Worm (Caenorhabditis elegans) whole organism, L4 larva: Measurements from ENCODE around the gene F22H10.2.

Experiments used
- dmd-8 ChIP-seq: fragments of 200-800 bp; sonication (Bioruptor generic); IDR thresholded peaks from 2 replicates; pipeline ENCODE4 v1.3.6; 2022; ENCODE audit warnings: missing genetic modification characterization, missing compliant biosample characterization
- duxl-1 ChIP-seq: sonication (generic microtip); optimal IDR thresholded peaks from 2 replicates; lab custom pipeline; 2016; ENCODE audit warnings: mild to moderate bottlenecking, missing genetic modification characterization, moderate library complexity, missing compliant biosample characterization; ENCODE audit not compliant: poor library complexity
- gei-8 ChIP-seq: fragments of 200-800 bp; sonication (Bioruptor generic); optimal IDR thresholded peaks from 2 replicates; lab custom pipeline; 2018; ENCODE audit warnings: mild to moderate bottlenecking, missing genetic modification characterization, missing compliant biosample characterization
- jun-1 ChIP-seq: fragments of 150-350 bp; optimal IDR thresholded peaks from 2 replicates; lab custom pipeline; 2014; ENCODE audit warnings: missing biosample characterization, missing genetic modification reagents, missing genetic modification characterization
- lim-7 ChIP-seq: fragments of 200-800 bp; sonication (Bioruptor generic); IDR thresholded peaks from 2 replicates; pipeline ENCODE4 v1.3.6; 2022; ENCODE audit warnings: missing genetic modification characterization, missing compliant biosample characterization
- lin-1 ChIP-seq: fragments of 200-800 bp; sonication (Bioruptor generic); IDR thresholded peaks from 2 replicates; pipeline ENCODE4 v1.3.6; 2022; ENCODE audit warnings: missing genetic modification reagents, missing genetic modification characterization, missing compliant biosample characterization
- lin-13 ChIP-seq: fragments of 150-350 bp; optimal IDR thresholded peaks from 2 replicates; lab custom pipeline; 2014; ENCODE audit warnings: missing biosample characterization, missing genetic modification reagents, missing genetic modification characterization
- lir-3 ChIP-seq: sonication (generic microtip); optimal IDR thresholded peaks from 2 replicates; lab custom pipeline; 2016; ENCODE audit warnings: mild to moderate bottlenecking, missing genetic modification characterization, missing compliant biosample characterization
- mes-2 ChIP-seq: sonication (generic microtip); optimal IDR thresholded peaks from 2 replicates; lab custom pipeline; 2016; ENCODE audit warnings: missing genotype, mild to moderate bottlenecking, missing genetic modification characterization, missing compliant biosample characterization; ENCODE audit not compliant: poor library complexity, severe bottlenecking
- nhr-42 ChIP-seq: fragments of 200-800 bp; sonication (Bioruptor generic); IDR thresholded peaks from 2 replicates; pipeline ENCODE4 v1.3.6; 2022; ENCODE audit warnings: missing genetic modification characterization, missing compliant biosample characterization
- nhr-76 ChIP-seq: fragments of 150-350 bp; optimal IDR thresholded peaks from 2 replicates; lab custom pipeline; 2014; ENCODE audit warnings: missing biosample characterization, missing genetic modification characterization
- zag-1 ChIP-seq: fragments of 150-350 bp; optimal IDR thresholded peaks from 2 replicates; lab custom pipeline; 2014; ENCODE audit warnings: missing biosample characterization, missing genetic modification characterization
- zip-2 ChIP-seq: fragments of 150-350 bp; optimal IDR thresholded peaks from 2 replicates; lab custom pipeline; 2014; ENCODE audit warnings: missing biosample characterization, missing genetic modification characterization

The F22H10.2 gene

ce11 chrX:16726879-16727278 is 47.5 kb downstream of the F22H10.2 start (continued):
- no peak for TF ChIP-seq zip-2 (tag; lab: Kevin White, UChicago)
- peak; percentile 79 for TF ChIP-seq mes-2 (tag; lab: Kevin White, UChicago)
- peak; percentile 87 for TF ChIP-seq jun-1 (tag; lab: Kevin White, UChicago)
- no peak for TF ChIP-seq nhr-76
- TF ChIP-seq lir-3 (tag; lab: Kevin White, UChicago) = no peak
- peak; percentile 45; the same call in 1 of the 2 replicates for TF ChIP-seq nhr-42 (GFP tag; lab: Robert Waterston, UW)
- peak; percentile 86 for TF ChIP-seq lin-1
- TF ChIP-seq lin-13 (GFP tag; lab: Kevin White, UChicago) = peak; percentile 63
- TF ChIP-seq lim-7 (GFP tag; lab: Robert Waterston, UW) = no peak
- TF ChIP-seq, all 104 proteins: peak for 66

- TF ChIP-seq dmd-8 (no peak), zag-1 (tag; lab: Kevin White, UChicago) (no peak), gei-8 (GFP tag; lab: Kevin White, UChicago) (no peak), duxl-1 (no peak)
Measured at ce11 chrX:16729259-16729658, 49.9 kb downstream of the F22H10.2 start, which contains the start of gene hda-4. hda-4 (plus strand) TSS chrX:16729559.
